Worm (Caenorhabditis elegans) whole organism, L1 larva: ENCODE data around the gene flp-5.

Experiments used
- fos-1 ChIP-seq: fragments of 150-350 bp; optimal IDR thresholded peaks from 2 replicates; lab custom pipeline; 2014; ENCODE audit warnings: missing biosample characterization, missing genetic modification characterization
- mdl-1 ChIP-seq, 2 experiments: fragments of 150-350 bp; optimal IDR thresholded peaks; 2 replicates each; lab custom pipeline; 2014 to 2017; ENCODE audit warnings: missing biosample characterization in 2 of 2, missing genetic modification characterization in 2 of 2, inconsistent platforms in 1 of 2
- pag-3 ChIP-seq: sonication (generic microtip); optimal IDR thresholded peaks from 2 replicates; lab custom pipeline; 2017; ENCODE audit warnings: missing genetic modification characterization, mild to moderate bottlenecking, missing compliant biosample characterization, antibody characterized with exemption, borderline replicate concordance; ENCODE audit not compliant: insufficient read depth
- ztf-11 ChIP-seq, 2 experiments: sonication (generic microtip); optimal IDR thresholded peaks; 2 replicates each; lab custom pipeline; 2016 to 2017; ENCODE audit warnings: missing genetic modification characterization in 2 of 2, missing biosample characterization in 1 of 2, missing compliant biosample characterization in 1 of 2
- ztf-4 ChIP-seq: fragments of 150-350 bp; optimal IDR thresholded peaks from 2 replicates; lab custom pipeline; 2014; ENCODE audit warnings: missing biosample characterization, missing genetic modification characterization

ce11 chrX:8562586-8562985, 34.5 kb downstream of the flp-5 start:
- TF ChIP-seq fos-1 (tag; lab: Kevin White, UChicago) = no peak
- no peak for TF ChIP-seq mdl-1 (tag; optimal IDR thresholded peaks at IDR 0.05; lab: Kevin White, UChicago)
- TF ChIP-seq ztf-4 = no peak
- TF ChIP-seq pag-3 = no peak
- no peak for TF ChIP-seq ztf-11 (tag; optimal IDR thresholded peaks at IDR 0.05; lab: Kevin White, UChicago)
